Worm (Caenorhabditis elegans) whole organism, mixed stage, embryonic: ENCODE results near the gene T21D12.7.

Source experiments
- M03D4.4 ChIP-seq: sonication (generic microtip); optimal IDR thresholded peaks from 2 replicates; lab custom pipeline; 2017; ENCODE audit warnings: mild to moderate bottlenecking, missing genetic modification characterization, missing compliant biosample characterization
- bed-3 ChIP-seq: fragments of 200-800 bp; sonication (Bioruptor generic); optimal IDR thresholded peaks from 3 replicates; lab custom pipeline; 2018; ENCODE audit warnings: mild to moderate bottlenecking, missing genetic modification characterization, moderate library complexity, missing compliant biosample characterization
- blmp-1 ChIP-seq: fragments of 150-350 bp; optimal IDR thresholded peaks from 2 replicates; lab custom pipeline; 2014; ENCODE audit warnings: missing biosample characterization, missing genetic modification characterization
- ceh-43 ChIP-seq: fragments of 200-800 bp; sonication (Bioruptor generic); optimal IDR thresholded peaks from 2 replicates; lab custom pipeline; 2018; ENCODE audit warnings: mild to moderate bottlenecking, missing genetic modification characterization, moderate library complexity, missing compliant biosample characterization
- ceh-83 ChIP-seq: fragments of 200-800 bp; sonication (Bioruptor generic); optimal IDR thresholded peaks from 2 replicates; lab custom pipeline; 2018; ENCODE audit warnings: mild to moderate bottlenecking, missing genetic modification characterization, missing compliant biosample characterization
- ces-1 ChIP-seq: fragments of 150-350 bp; optimal IDR thresholded peaks from 2 replicates; lab custom pipeline; 2014; ENCODE audit warnings: missing biosample characterization, missing genetic modification reagents, missing genetic modification characterization
- drap-1 ChIP-seq: fragments of 200-800 bp; sonication (Bioruptor generic); optimal IDR thresholded peaks from 3 replicates; lab custom pipeline; 2018; ENCODE audit warnings: mild to moderate bottlenecking, missing genetic modification characterization, missing compliant biosample characterization
- elt-1 ChIP-seq: sonication (generic microtip); optimal IDR thresholded peaks from 2 replicates; lab custom pipeline; 2017; ENCODE audit warnings: missing genetic modification characterization, mild to moderate bottlenecking, missing compliant biosample characterization, antibody characterized with exemption, moderate library complexity, borderline replicate concordance; ENCODE audit not compliant: insufficient read depth
- elt-3 ChIP-seq: fragments of 150-350 bp; optimal IDR thresholded peaks from 2 replicates; lab custom pipeline; 2014; ENCODE audit warnings: missing biosample characterization, missing genetic modification characterization
- flh-1 ChIP-seq: fragments of 200-800 bp; sonication (Bioruptor generic); optimal IDR thresholded peaks from 2 replicates; lab custom pipeline; 2018; ENCODE audit warnings: mild to moderate bottlenecking, missing genetic modification characterization, moderate library complexity, missing compliant biosample characterization
- ham-2 ChIP-seq: fragments of 200-800 bp; sonication (Bioruptor generic); optimal IDR thresholded peaks from 2 replicates; lab custom pipeline; 2018; ENCODE audit warnings: mild to moderate bottlenecking, missing genetic modification characterization, missing compliant biosample characterization
- hlh-1 ChIP-seq: fragments of 150-350 bp; optimal IDR thresholded peaks from 2 replicates; lab custom pipeline; 2014; ENCODE audit warnings: missing biosample characterization, missing genetic modification reagents, missing genetic modification characterization
- lin-13 ChIP-seq: fragments of 150-350 bp; optimal IDR thresholded peaks from 2 replicates; lab custom pipeline; 2014; ENCODE audit warnings: missing biosample characterization, missing genetic modification characterization
- lin-32 ChIP-seq: fragments of 200-800 bp; sonication (Bioruptor generic); optimal IDR thresholded peaks from 2 replicates; lab custom pipeline; 2018; ENCODE audit warnings: mild to moderate bottlenecking, missing genetic modification characterization, missing compliant biosample characterization
- lsy-2 ChIP-seq: fragments of 150-350 bp; optimal IDR thresholded peaks from 2 replicates; lab custom pipeline; 2014; ENCODE audit warnings: missing biosample characterization, missing genetic modification characterization
- mab-5 ChIP-seq: fragments of 150-350 bp; optimal IDR thresholded peaks from 2 replicates; lab custom pipeline; 2014; ENCODE audit warnings: missing biosample characterization, missing genetic modification characterization
- mep-1 ChIP-seq: fragments of 150-350 bp; optimal IDR thresholded peaks from 2 replicates; lab custom pipeline; 2017; ENCODE audit warnings: missing biosample characterization, missing genetic modification reagents, missing genetic modification characterization, inconsistent platforms
- mls-2 ChIP-seq: sonication (generic microtip); optimal IDR thresholded peaks from 2 replicates; lab custom pipeline; 2016; ENCODE audit warnings: mild to moderate bottlenecking, missing genetic modification characterization, moderate library complexity, missing compliant biosample characterization
- nhr-12 ChIP-seq: fragments of 150-350 bp; optimal IDR thresholded peaks from 2 replicates; lab custom pipeline; 2014; ENCODE audit warnings: missing biosample characterization, missing genetic modification characterization
- nhr-2 ChIP-seq: fragments of 150-350 bp; optimal IDR thresholded peaks from 2 replicates; lab custom pipeline; 2014; ENCODE audit warnings: missing biosample characterization, missing genetic modification characterization
- nhr-237 ChIP-seq: fragments of 150-350 bp; optimal IDR thresholded peaks from 2 replicates; lab custom pipeline; 2014; ENCODE audit warnings: missing biosample characterization, missing genetic modification characterization
- nhr-28 ChIP-seq: fragments of 150-350 bp; optimal IDR thresholded peaks from 2 replicates; lab custom pipeline; 2014; ENCODE audit warnings: missing biosample characterization, missing genetic modification characterization
- nhr-76 ChIP-seq: sonication (generic microtip); optimal IDR thresholded peaks from 2 replicates; lab custom pipeline; 2017; ENCODE audit warnings: missing biosample characterization, missing genetic modification characterization
- pha-4 ChIP-seq: fragments of 150-350 bp; optimal IDR thresholded peaks from 2 replicates; lab custom pipeline; 2018; ENCODE audit warnings: missing biosample characterization, missing genetic modification reagents, missing genetic modification characterization
- sptf-1 ChIP-seq: sonication (generic microtip); optimal IDR thresholded peaks from 2 replicates; lab custom pipeline; 2017; ENCODE audit warnings: mild to moderate bottlenecking, missing genetic modification characterization, moderate library complexity, missing compliant biosample characterization
- tbx-8 ChIP-seq: fragments of 200-800 bp; sonication (Bioruptor generic); optimal IDR thresholded peaks from 2 replicates; lab custom pipeline; 2018; ENCODE audit warnings: mild to moderate bottlenecking, missing genetic modification characterization, moderate library complexity, missing compliant biosample characterization
- unc-120 ChIP-seq: sonication (generic microtip); optimal IDR thresholded peaks from 2 replicates; lab custom pipeline; 2017; ENCODE audit warnings: missing genetic modification characterization, missing compliant biosample characterization; ENCODE audit not compliant: poor library complexity, severe bottlenecking
- unc-62 ChIP-seq: fragments of 150-350 bp; optimal IDR thresholded peaks from 2 replicates; lab custom pipeline; 2014; ENCODE audit warnings: missing biosample characterization, missing genetic modification reagents, missing genetic modification characterization

Gene T21D12.7

ce11 chrIV:298204-298603, 6.9 kb upstream of the T21D12.7 start, which contains the start of gene pnp-1:
Gene pnp-1 (minus strand): TSS chrIV:298304.
- TF ChIP-seq lin-32 (no peak), flh-1 (GFP tag; lab: Kevin White, UChicago) (no peak), drap-1 (GFP tag; lab: Kevin White, UChicago) (no peak)
- TF ChIP-seq, all 35 proteins: peak for 0

- TF ChIP-seq lin-32 (no peak), ham-2 (GFP tag; lab: Kevin White, UChicago) (no peak), ces-1 (GFP tag; lab: Kevin White, UChicago) (no peak), mep-1 (tag; lab: Kevin White, UChicago) (no peak), unc-120 (tag; lab: Kevin White, UChicago) (no peak), pha-4 (no peak), ceh-43 (GFP tag; lab: Kevin White, UChicago) (no peak), hlh-1 (tag; lab: Kevin White, UChicago) (no peak), elt-3 (tag; lab: Kevin White, UChicago) (no peak), blmp-1 (tag; lab: Kevin White, UChicago) (no peak), nhr-2 (tag; lab: Kevin White, UChicago) (no peak), tbx-8 (GFP tag; lab: Kevin White, UChicago) (no peak)
These were observed 5.6 kb upstream of the T21D12.7 start for ce11 chrIV:296849-297248.

DNA sequence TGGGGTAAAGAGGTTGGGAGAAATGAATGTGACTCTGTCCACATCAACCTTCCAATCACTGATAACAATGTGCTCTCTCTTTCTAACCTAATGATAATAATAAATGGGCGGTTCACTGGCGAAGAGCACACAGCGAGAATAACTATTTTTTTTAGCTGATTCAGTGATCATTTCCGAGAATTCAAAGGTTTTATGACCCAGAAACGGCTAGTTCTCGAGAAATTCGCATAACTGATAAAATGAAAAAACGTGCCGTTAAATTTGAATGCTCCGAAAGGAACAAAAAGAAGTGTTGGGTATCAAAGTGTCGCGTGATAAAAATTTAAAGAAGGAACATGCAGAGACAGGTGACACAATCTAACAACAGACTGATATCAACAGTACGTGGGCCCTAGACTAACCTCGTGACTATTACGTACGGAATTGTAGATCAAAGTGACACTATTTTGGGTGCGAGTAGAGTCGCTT, 4.5 kb upstream of the T21D12.7 start:
- TF ChIP-seq pha-4, result no peak
- no peak for TF ChIP-seq M03D4.4 (tag; lab: Kevin White, UChicago)
- no peak for TF ChIP-seq bed-3
- no peak for TF ChIP-seq elt-1
- no peak for TF ChIP-seq ces-1 (GFP tag; lab: Kevin White, UChicago)
- TF ChIP-seq drap-1 (GFP tag; lab: Kevin White, UChicago), result no peak

ce11 chrIV:294737-295136, 3.5 kb upstream of the T21D12.7 start:
- TF ChIP-seq unc-62 (GFP tag; lab: Kevin White, UChicago) (no peak), elt-3 (tag; lab: Kevin White, UChicago) (no peak), elt-1 (no peak), mep-1 (tag; lab: Kevin White, UChicago) (no peak), sptf-1 (no peak), nhr-12 (no peak), M03D4.4 (tag; lab: Kevin White, UChicago) (no peak), ces-1 (GFP tag; lab: Kevin White, UChicago) (no peak), hlh-1 (tag; lab: Kevin White, UChicago) (no peak), lsy-2 (tag; lab: Kevin White, UChicago) (no peak), ceh-43 (GFP tag; lab: Kevin White, UChicago) (no peak), blmp-1 (tag; lab: Kevin White, UChicago) (no peak), drap-1 (GFP tag; lab: Kevin White, UChicago) (no peak), ceh-83 (GFP tag; lab: Kevin White, UChicago) (no peak), unc-120 (tag; lab: Kevin White, UChicago) (no peak), mab-5 (tag; lab: Kevin White, UChicago) (no peak), mls-2 (tag; lab: Kevin White, UChicago) (no peak)

DNA sequence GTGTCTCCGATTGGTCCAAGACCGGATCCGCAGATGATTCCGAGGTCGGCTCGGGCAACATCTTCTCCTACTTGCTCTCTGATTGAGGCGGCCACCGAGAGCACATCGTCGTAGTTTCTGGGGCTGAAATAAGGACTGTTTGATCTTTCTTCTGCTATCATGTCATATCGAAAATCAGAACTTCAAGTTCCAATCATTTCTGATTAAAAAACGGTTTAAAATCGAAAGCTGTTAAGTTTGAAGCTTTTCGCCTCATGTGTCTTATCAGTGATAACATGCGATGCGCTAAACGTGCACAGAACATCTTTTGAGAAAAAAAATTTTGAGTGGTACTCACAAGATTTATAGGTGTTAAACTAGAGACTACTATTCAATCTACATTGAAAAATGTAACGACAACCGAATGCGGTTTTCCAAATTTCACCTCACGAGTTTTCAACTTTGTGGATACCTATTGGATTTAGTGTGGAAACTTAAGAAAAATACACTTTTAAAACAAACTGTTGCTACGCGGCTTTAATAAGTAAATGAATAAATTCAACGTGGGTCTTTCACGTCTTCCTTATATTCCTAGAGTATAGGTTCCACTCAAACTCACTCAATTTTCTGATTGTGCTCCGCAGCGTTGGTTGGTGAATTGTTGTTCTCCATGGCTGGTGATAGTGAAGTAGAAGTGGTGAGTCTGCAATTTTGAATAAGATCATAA, 2.9 kb upstream of the T21D12.7 start:
- TF ChIP-seq lin-32 (no peak), bed-3 (no peak), nhr-28 (no peak), nhr-237 (tag; lab: Kevin White, UChicago) (no peak)

DNA sequence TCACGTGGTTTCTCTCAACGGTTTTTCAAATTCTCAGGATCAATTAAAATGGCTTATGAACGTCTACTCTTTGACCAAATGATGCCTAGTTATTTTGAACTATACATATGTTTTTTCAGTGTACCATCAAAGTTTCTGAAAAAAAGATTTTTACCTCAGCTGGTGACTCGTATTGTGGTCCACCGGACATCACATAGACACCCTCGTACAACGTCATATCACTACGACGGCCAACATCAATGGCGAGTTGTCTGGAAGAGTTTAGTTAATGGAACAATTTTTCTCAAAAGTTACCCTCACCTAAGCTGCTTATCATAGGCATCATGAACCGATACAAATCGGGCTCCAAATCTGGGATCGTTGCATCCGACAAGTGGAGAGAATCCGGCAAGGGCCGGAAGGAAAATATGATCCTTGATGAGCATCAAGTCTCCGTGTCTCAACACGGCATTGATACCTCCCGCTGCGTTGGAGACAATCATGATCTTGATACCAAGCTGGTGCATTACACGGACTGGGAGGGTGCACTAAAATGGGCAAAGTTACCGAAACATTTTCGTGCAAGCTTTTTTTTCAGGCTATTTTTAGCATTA, 2.0 kb upstream of the T21D12.7 start:
- no peak for TF ChIP-seq lsy-2 (tag; lab: Kevin White, UChicago)
- no peak for TF ChIP-seq nhr-237 (tag; lab: Kevin White, UChicago)
- TF ChIP-seq mls-2 (tag; lab: Kevin White, UChicago), result no peak
- no peak for TF ChIP-seq mab-5 (tag; lab: Kevin White, UChicago)
- no peak for TF ChIP-seq hlh-1 (tag; lab: Kevin White, UChicago)
- no peak for TF ChIP-seq tbx-8 (GFP tag; lab: Kevin White, UChicago)
- TF ChIP-seq elt-3 (tag; lab: Kevin White, UChicago), result no peak
- TF ChIP-seq bed-3, result no peak
- TF ChIP-seq lin-13 (tag; lab: Kevin White, UChicago), result no peak
- TF ChIP-seq M03D4.4 (tag; lab: Kevin White, UChicago), result no peak
- no peak for TF ChIP-seq drap-1 (GFP tag; lab: Kevin White, UChicago)
- TF ChIP-seq ceh-83 (GFP tag; lab: Kevin White, UChicago), result no peak
- TF ChIP-seq nhr-76 (tag; lab: Kevin White, UChicago), result no peak
- no peak for TF ChIP-seq pha-4
- TF ChIP-seq, all 35 proteins: peak for 0
